Fruit fly (Drosophila melanogaster) whole organism, embryonic: Measurements from ENCODE around the gene term.

Source experiments
- Atf-2 ChIP-seq: fragments of 200-800 bp; sonication (Bioruptor generic); optimal IDR thresholded peaks from 2 replicates; lab custom pipeline; 2016; ENCODE audit warnings: missing biosample characterization, missing genetic modification characterization
- Bteb2 ChIP-seq: fragments of 200-800 bp; sonication (Bioruptor generic); optimal IDR thresholded peaks from 2 replicates; lab custom pipeline; 2016; ENCODE audit warnings: missing biosample characterization, missing genetic modification characterization
- CG12744 ChIP-seq: fragments of 200-800 bp; sonication (Bioruptor generic); optimal IDR thresholded peaks from 2 replicates; lab custom pipeline; 2016; ENCODE audit warnings: missing biosample characterization, missing genetic modification characterization
- CG15696 ChIP-seq: fragments of 200-800 bp; sonication (Bioruptor generic); optimal IDR thresholded peaks from 2 replicates; lab custom pipeline; 2019; ENCODE audit warnings: missing biosample characterization, mild to moderate bottlenecking, missing genetic modification characterization, moderate library complexity
- CG1603 ChIP-seq: fragments of 200-800 bp; sonication (Bioruptor generic); optimal IDR thresholded peaks from 2 replicates; lab custom pipeline; 2019; ENCODE audit warnings: missing biosample characterization, mild to moderate bottlenecking, missing genetic modification characterization, moderate library complexity
- CG17385 ChIP-seq: fragments of 200-800 bp; sonication (Bioruptor generic); optimal IDR thresholded peaks from 3 replicates; lab custom pipeline; 2018; ENCODE audit warnings: missing biosample characterization, mild to moderate bottlenecking, missing genetic modification characterization
- CG18011 ChIP-seq: fragments of 200-800 bp; sonication (Bioruptor generic); optimal IDR thresholded peaks from 2 replicates; lab custom pipeline; 2017; ENCODE audit warnings: missing biosample characterization, missing genetic modification characterization, mild to moderate bottlenecking, moderate library complexity, missing genotype
- CG1832 ChIP-seq: fragments of 200-800 bp; sonication (Bioruptor generic); optimal IDR thresholded peaks from 2 replicates; lab custom pipeline; 2017; ENCODE audit warnings: missing biosample characterization, mild to moderate bottlenecking, missing genetic modification characterization, inconsistent platforms
- CG2116 ChIP-seq: fragments of 200-800 bp; sonication (Bioruptor generic); optimal IDR thresholded peaks from 3 replicates; lab custom pipeline; 2018; ENCODE audit warnings: missing biosample characterization, mild to moderate bottlenecking, missing genetic modification characterization
- CG2712 ChIP-seq: fragments of 200-800 bp; optimal IDR thresholded peaks from 3 replicates; lab custom pipeline; 2019; ENCODE audit warnings: missing biosample characterization, mild to moderate bottlenecking, missing genetic modification characterization, moderate library complexity
- CG31441 ChIP-seq: fragments of 200-800 bp; sonication (Bioruptor generic); IDR thresholded peaks from 2 replicates; pipeline ENCODE4 v1.3.6; 2022; ENCODE audit warnings: missing biosample characterization, missing genetic modification characterization
- CG4282 ChIP-seq: fragments of 200-800 bp; sonication (Bioruptor generic); optimal IDR thresholded peaks from 2 replicates; lab custom pipeline; 2016; ENCODE audit warnings: missing biosample characterization, missing genetic modification characterization
- CG4707 ChIP-seq: fragments of 200-800 bp; sonication (Bioruptor generic); optimal IDR thresholded peaks from 2 replicates; lab custom pipeline; 2018; ENCODE audit warnings: missing biosample characterization, mild to moderate bottlenecking, missing genetic modification characterization, moderate library complexity
- CG6175 ChIP-seq: fragments of 200-800 bp; sonication (Bioruptor generic); IDR thresholded peaks from 3 replicates; pipeline ENCODE4 v1.3.6; 2022; ENCODE audit warnings: missing biosample characterization, missing genetic modification characterization
- CG6813 ChIP-seq: fragments of 200-800 bp; sonication (Bioruptor generic); optimal IDR thresholded peaks from 2 replicates; lab custom pipeline; 2017; ENCODE audit warnings: missing biosample characterization, missing genetic modification characterization, mild to moderate bottlenecking, moderate library complexity, missing genetic modification reagents
- CG7928 ChIP-seq: fragments of 200-800 bp; sonication (Bioruptor generic); optimal IDR thresholded peaks from 2 replicates; lab custom pipeline; 2017; ENCODE audit warnings: missing biosample characterization, mild to moderate bottlenecking, missing genetic modification characterization
- CG8359 ChIP-seq: fragments of 200-800 bp; sonication (Bioruptor generic); optimal IDR thresholded peaks from 2 replicates; lab custom pipeline; 2017; ENCODE audit warnings: missing biosample characterization, mild to moderate bottlenecking, missing genetic modification characterization, borderline replicate concordance
- CG8388 ChIP-seq: fragments of 200-800 bp; sonication (Bioruptor generic); optimal IDR thresholded peaks from 2 replicates; lab custom pipeline; 2019; ENCODE audit warnings: missing biosample characterization, mild to moderate bottlenecking, missing genetic modification characterization, moderate library complexity
- D ChIP-seq, 2 experiments: fragments of 200-800 bp in 1 of 2; fragments of >200 bp in 1 of 2; sonication (Bioruptor generic) in 1 of 2; optimal IDR thresholded peaks; 2 replicates in 1 of 2; 3 replicates in 1 of 2; lab custom pipeline; 2017; ENCODE audit warnings: mild to moderate bottlenecking in 1 of 2, missing biosample characterization in 1 of 2, missing genetic modification characterization in 1 of 2, missing genetic modification reagents in 1 of 2
- D19A ChIP-seq: fragments of 200-800 bp; optimal IDR thresholded peaks from 3 replicates; lab custom pipeline; 2019; ENCODE audit warnings: missing biosample characterization, mild to moderate bottlenecking, missing genetic modification characterization, moderate library complexity
- Dip3 ChIP-seq: fragments of 200-800 bp; sonication (Bioruptor generic); optimal IDR thresholded peaks from 3 replicates; lab custom pipeline; 2016; ENCODE audit warnings: missing biosample characterization, missing genetic modification characterization
- Fer1 ChIP-seq: fragments of 200-800 bp; sonication (Bioruptor generic); optimal IDR thresholded peaks from 2 replicates; lab custom pipeline; 2017; ENCODE audit warnings: missing biosample characterization, mild to moderate bottlenecking, missing genetic modification characterization
- GATAe ChIP-seq: fragments of 200-800 bp; sonication (Bioruptor generic); conservative IDR thresholded peaks from 2 replicates; pipeline ENCODE4 v1.3.6; 2022; ENCODE audit warnings: missing biosample characterization, missing genetic modification characterization
- Gug ChIP-seq: fragments of 200-800 bp; sonication (Bioruptor generic); IDR thresholded peaks from 4 replicates; pipeline ENCODE4 v1.3.6; 2022; ENCODE audit warnings: missing biosample characterization, missing genetic modification characterization
- H2.0 ChIP-seq: fragments of 200-800 bp; sonication (Bioruptor generic); IDR thresholded peaks from 2 replicates; pipeline ENCODE4 v1.3.6; 2022; ENCODE audit warnings: missing biosample characterization, missing genetic modification characterization
- HLH3B ChIP-seq: fragments of 200-800 bp; sonication (Bioruptor generic); IDR thresholded peaks from 2 replicates; pipeline ENCODE4 v1.3.6; 2022; ENCODE audit warnings: missing biosample characterization, missing genetic modification characterization
- Lpt ChIP-seq: fragments of >200 bp; optimal IDR thresholded peaks from 2 replicates; lab custom pipeline; 2018; ENCODE audit warnings: missing biosample characterization, missing genetic modification characterization
- MESR4 ChIP-seq: fragments of 200-800 bp; sonication (Bioruptor generic); optimal IDR thresholded peaks from 2 replicates; lab custom pipeline; 2018; ENCODE audit warnings: missing biosample characterization, mild to moderate bottlenecking, missing genetic modification characterization, moderate library complexity
- Meics ChIP-seq: fragments of 200-800 bp; sonication (Bioruptor generic); optimal IDR thresholded peaks from 2 replicates; lab custom pipeline; 2017; ENCODE audit warnings: missing biosample characterization, mild to moderate bottlenecking, missing genetic modification characterization
- Nf-YC ChIP-seq: fragments of 200-800 bp; optimal IDR thresholded peaks from 3 replicates; lab custom pipeline; 2019; ENCODE audit warnings: missing biosample characterization, mild to moderate bottlenecking, missing genetic modification characterization, moderate library complexity
- Rfx ChIP-seq: fragments of 200-800 bp; sonication (Bioruptor generic); IDR thresholded peaks from 2 replicates; pipeline ENCODE4 v1.3.6; 2022; ENCODE audit warnings: missing biosample characterization, missing genetic modification characterization
- Scr ChIP-seq: fragments of 200-800 bp; sonication (Bioruptor generic); IDR thresholded peaks from 2 replicates; pipeline ENCODE4 v1.3.6; 2022; ENCODE audit warnings: missing biosample characterization, missing genetic modification characterization; ENCODE audit not compliant: partially characterized antibody
- Xrp1 ChIP-seq: fragments of 200-800 bp; sonication (Bioruptor generic); IDR thresholded peaks from 2 replicates; pipeline ENCODE4 v1.3.6; 2022; ENCODE audit warnings: missing biosample characterization, missing genetic modification characterization
- bbx ChIP-seq: fragments of 200-800 bp; sonication (Bioruptor generic); IDR thresholded peaks from 2 replicates; pipeline ENCODE4 v1.3.6; 2022; ENCODE audit warnings: missing biosample characterization, missing genetic modification characterization; ENCODE audit not compliant: partially characterized antibody
- bowl ChIP-seq: fragments of 200-800 bp; sonication (Bioruptor generic); IDR thresholded peaks from 2 replicates; pipeline ENCODE4 v1.3.6; 2022; ENCODE audit warnings: missing biosample characterization, missing genetic modification characterization
- cad ChIP-seq: fragments of >200 bp; optimal IDR thresholded peaks from 2 replicates; lab custom pipeline; 2017; ENCODE audit warnings: missing biosample characterization, missing genetic modification characterization
- dpn ChIP-seq, 2 experiments: fragments of 200-800 bp; sonication (Bioruptor generic); optimal IDR thresholded peaks; 3 replicates each; lab custom pipeline; 2016; ENCODE audit warnings: missing biosample characterization in 2 of 2, missing genetic modification characterization in 2 of 2
- inv ChIP-seq: fragments of 200-800 bp; sonication (Bioruptor generic); IDR thresholded peaks from 2 replicates; pipeline ENCODE4 v1.3.6; 2022; ENCODE audit warnings: missing biosample characterization, missing genetic modification characterization; ENCODE audit not compliant: partially characterized antibody
- kah ChIP-seq: fragments of 200-800 bp; sonication (Bioruptor generic); optimal IDR thresholded peaks from 2 replicates; lab custom pipeline; 2018; ENCODE audit warnings: missing biosample characterization, mild to moderate bottlenecking, missing genetic modification characterization
- lola ChIP-seq, 3 experiments: fragments of >200 bp in 2 of 3; fragments of 200-800 bp in 1 of 3; sonication (Bioruptor generic) in 1 of 3; optimal IDR thresholded peaks; 2 replicates each; lab custom pipeline; 2017 to 2019; ENCODE audit warnings: missing biosample characterization in 3 of 3, missing genetic modification characterization in 3 of 3, mild to moderate bottlenecking in 1 of 3, moderate library complexity in 1 of 3
- mld ChIP-seq: fragments of 200-800 bp; sonication (Bioruptor generic); IDR thresholded peaks from 3 replicates; pipeline ENCODE4 v1.3.6; 2022; ENCODE audit warnings: missing biosample characterization, missing genetic modification characterization; ENCODE audit not compliant: partially characterized antibody
- org-1 ChIP-seq: fragments of 200-800 bp; sonication (Bioruptor generic); optimal IDR thresholded peaks from 2 replicates; lab custom pipeline; 2017; ENCODE audit warnings: missing biosample characterization, missing genetic modification characterization
- ssp ChIP-seq: fragments of 200-800 bp; sonication (Bioruptor generic); IDR thresholded peaks from 2 replicates; pipeline ENCODE4 v1.3.6; 2022; ENCODE audit warnings: missing biosample characterization, missing genetic modification characterization
- tll ChIP-seq, 2 experiments: fragments of 200-800 bp in 1 of 2; fragments of >200 bp in 1 of 2; sonication (Bioruptor generic) in 1 of 2; optimal IDR thresholded peaks; 2 replicates each; lab custom pipeline; 2017 to 2019; ENCODE audit warnings: missing biosample characterization in 2 of 2, missing genetic modification characterization in 2 of 2, mild to moderate bottlenecking in 1 of 2, moderate library complexity in 1 of 2
- unc-4 ChIP-seq: fragments of 200-800 bp; sonication (Bioruptor generic); IDR thresholded peaks from 2 replicates; pipeline ENCODE4 v1.3.6; 2022; ENCODE audit warnings: missing biosample characterization, missing genetic modification characterization; ENCODE audit not compliant: partially characterized antibody
- vfl ChIP-seq: fragments of 200-800 bp; sonication (Bioruptor generic); optimal IDR thresholded peaks from 2 replicates; lab custom pipeline; 2016; ENCODE audit warnings: missing biosample characterization, missing genetic modification characterization
- z ChIP-seq: fragments of 200-800 bp; sonication (Bioruptor generic); IDR thresholded peaks from 3 replicates; pipeline ENCODE4 v1.3.6; 2022; ENCODE audit warnings: missing biosample characterization, missing genetic modification characterization

The term gene

dm6 chr3L:18611600-18611999, 18.0 kb upstream of the term start, which contains the start of gene CG32199:
TSS of gene CG32199 (plus strand) at chr3L:18611900.
- TF ChIP-seq vfl (GFP tag; lab: Kevin White, UChicago): no peak
- no peak for TF ChIP-seq CG4707 (GFP tag; lab: Kevin White, UChicago)
- no peak for TF ChIP-seq Xrp1 (GFP tag; lab: Robert Waterston, UW)
- no peak for TF ChIP-seq CG6813 (GFP tag; lab: Kevin White, UChicago)
- TF ChIP-seq lola (GFP tag; optimal IDR thresholded peaks at IDR 0.05; lab: Kevin White, UChicago): no peak
- TF ChIP-seq CG18011 (GFP tag; lab: Kevin White, UChicago): no peak
- no peak for TF ChIP-seq Nf-YC (tag; lab: Kevin White, UChicago)
- no peak for TF ChIP-seq cad
- TF ChIP-seq CG12744: no peak
- no peak for TF ChIP-seq Atf-2 (GFP tag; lab: Kevin White, UChicago)
- TF ChIP-seq CG1832 (GFP tag; lab: Kevin White, UChicago): no peak
- TF ChIP-seq CG2116 (GFP tag; lab: Kevin White, UChicago): no peak
- TF ChIP-seq MESR4: no peak
- no peak for TF ChIP-seq inv (GFP tag; lab: Robert Waterston, UW)
- no peak for TF ChIP-seq mld
- no peak for TF ChIP-seq GATAe (GFP tag; lab: Robert Waterston, UW)

- no peak for TF ChIP-seq D (optimal IDR thresholded peaks at IDR 0.05; lab: Kevin White, UChicago)
- TF ChIP-seq D (GFP tag; optimal IDR thresholded peaks at IDR 0.05; lab: Kevin White, UChicago): no peak
- TF ChIP-seq dpn (GFP tag; optimal IDR thresholded peaks at IDR 0.05; lab: Kevin White, UChicago): no peak
- TF ChIP-seq Rfx: no peak
- no peak for TF ChIP-seq CG17385 (GFP tag; lab: Kevin White, UChicago)
- no peak for TF ChIP-seq CG4282 (GFP tag; lab: Kevin White, UChicago)
- TF ChIP-seq unc-4: no peak
- no peak for TF ChIP-seq CG15696 (tag; lab: Kevin White, UChicago)
- no peak for TF ChIP-seq CG6175 (GFP tag; lab: Robert Waterston, UW)
Measured at dm6 chr3L:18609320-18609719, 15.7 kb upstream of the term start, which contains the start of gene CG32201. TSS of gene CG32201 (plus strand) at chr3L:18609620.

DNA sequence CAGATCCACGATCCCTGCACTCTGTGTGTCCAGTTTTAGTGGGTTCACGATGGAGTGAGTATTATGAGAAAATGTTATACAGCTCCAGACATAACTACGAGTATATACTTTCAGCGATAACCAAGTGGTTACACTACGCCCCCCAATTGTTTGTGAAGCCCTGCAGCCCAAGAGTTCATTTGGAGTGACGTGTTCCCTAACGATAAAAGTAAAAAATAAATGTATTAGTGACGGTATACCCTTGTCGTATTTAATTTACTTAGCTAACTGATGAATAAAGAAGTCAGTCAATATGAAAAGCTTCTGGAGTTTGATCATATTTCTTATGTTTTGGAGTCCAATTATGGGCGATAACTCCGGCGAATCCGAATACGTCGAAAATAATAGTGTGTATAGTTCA, 13.6 kb upstream of the term start, which contains the start of gene CG18231:
CG18231 (plus strand) TSS at position 301 of the 400 bp plus-strand sequence.
- no peak for TF ChIP-seq bbx (GFP tag; lab: Robert Waterston, UW)
- TF ChIP-seq D19A (tag; lab: Kevin White, UChicago): no peak
- TF ChIP-seq CG7928 (GFP tag; lab: Kevin White, UChicago): no peak
- no peak for TF ChIP-seq Bteb2 (GFP tag; lab: Kevin White, UChicago)
- TF ChIP-seq kah (GFP tag; lab: Kevin White, UChicago): no peak
- TF ChIP-seq ssp: no peak
- TF ChIP-seq Dip3 (GFP tag; lab: Kevin White, UChicago): no peak
- no peak for TF ChIP-seq CG8359 (GFP tag; lab: Kevin White, UChicago)

- no peak for TF ChIP-seq CG8388
- no peak for TF ChIP-seq z (GFP tag; lab: Robert Waterston, UW)
- TF ChIP-seq Scr (GFP tag; lab: Robert Waterston, UW): no peak
- no peak for TF ChIP-seq HLH3B
- TF ChIP-seq CG2712 (tag; lab: Kevin White, UChicago): no peak
- TF ChIP-seq bowl (GFP tag; lab: Robert Waterston, UW): no peak
- no peak for TF ChIP-seq CG1603 (tag; lab: Kevin White, UChicago)
- no peak for TF ChIP-seq Meics (GFP tag; lab: Kevin White, UChicago)
- no peak for TF ChIP-seq Fer1 (GFP tag; lab: Kevin White, UChicago)
- no peak for TF ChIP-seq org-1 (GFP tag; lab: Kevin White, UChicago)
- no peak for TF ChIP-seq Lpt (GFP tag; lab: Kevin White, UChicago)
- TF ChIP-seq Gug (GFP tag; lab: Robert Waterston, UW): no peak
- no peak for TF ChIP-seq tll (GFP tag; optimal IDR thresholded peaks at IDR 0.05; lab: Kevin White, UChicago)
- no peak for TF ChIP-seq CG31441
- TF ChIP-seq H2.0: no peak
Measured at dm6 chr3L:18605172-18605571, 11.6 kb upstream of the term start, which contains the start of gene CG18233. TSS of gene CG18233 (plus strand) at chr3L:18605472.
